Fruit fly (Drosophila melanogaster) whole organism, pupa: ENCODE measurements around the gene BBS1.

Source experiments
- CG12605 ChIP-seq: fragments of 200-800 bp; sonication (Bioruptor generic); IDR thresholded peaks from 2 replicates; pipeline ENCODE4 v1.3.6; 2022; ENCODE audit warnings: missing biosample characterization, missing genetic modification characterization
- CG34367 ChIP-seq: fragments of 200-800 bp; sonication (Bioruptor generic); optimal IDR thresholded peaks from 2 replicates; lab custom pipeline; 2018; ENCODE audit warnings: missing biosample characterization, mild to moderate bottlenecking, missing genetic modification characterization
- EcR ChIP-seq: fragments of 200-800 bp; sonication (Bioruptor generic); optimal IDR thresholded peaks from 3 replicates; lab custom pipeline; 2019; ENCODE audit warnings: missing biosample characterization, missing genetic modification characterization, mild to moderate bottlenecking, moderate library complexity, missing genetic modification reagents

dm6 chr3L:7105693-7106092 lies 20.0 kb upstream of the BBS1 start:
- no peak for TF ChIP-seq EcR
- no peak for TF ChIP-seq CG34367 (tag; lab: Kevin White, UChicago)
- TF ChIP-seq CG12605, result no peak
